Worm (Caenorhabditis elegans): Measurements from ENCODE around the gene ccch-3.

Gene ccch-3

DNA sequence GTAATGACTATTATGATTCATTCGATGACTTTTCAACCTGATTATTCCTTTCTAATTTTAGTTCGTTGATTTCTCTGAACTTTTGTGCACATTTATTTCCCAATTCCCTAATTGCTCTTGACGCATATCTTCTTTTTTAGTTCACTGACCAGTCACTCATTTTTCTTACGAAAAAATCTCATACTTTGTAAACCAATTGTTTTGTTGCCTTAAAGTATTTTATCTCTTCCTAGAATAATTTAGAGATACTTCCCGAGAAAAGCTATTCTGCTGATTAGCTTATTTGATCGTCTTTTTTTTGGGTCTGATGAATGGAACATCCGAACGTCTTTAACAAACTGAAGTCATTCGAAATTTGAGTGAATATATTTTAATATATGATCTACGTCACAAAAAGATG is 19.8 kb upstream of the ccch-3 start:
- TF ChIP-seq dsc-1 (tag; optimal IDR thresholded peaks at IDR 0.05) (peak; percentile 64), swsn-7 (tag; optimal IDR thresholded peaks at IDR 0.05) (no peak), pax-3 (tag; optimal IDR thresholded peaks at IDR 0.05) (no peak), hlh-4 (tag; optimal IDR thresholded peaks at IDR 0.05) (no peak), C04F5.9 (tag; optimal IDR thresholded peaks at IDR 0.05) (no peak), fkh-4 (tag; optimal IDR thresholded peaks at IDR 0.05; ENCODE audit: borderline replicate concordance) (no peak), ceh-8 (GFP tag; optimal IDR thresholded peaks at IDR 0.05) (peak; percentile 53)

DNA sequence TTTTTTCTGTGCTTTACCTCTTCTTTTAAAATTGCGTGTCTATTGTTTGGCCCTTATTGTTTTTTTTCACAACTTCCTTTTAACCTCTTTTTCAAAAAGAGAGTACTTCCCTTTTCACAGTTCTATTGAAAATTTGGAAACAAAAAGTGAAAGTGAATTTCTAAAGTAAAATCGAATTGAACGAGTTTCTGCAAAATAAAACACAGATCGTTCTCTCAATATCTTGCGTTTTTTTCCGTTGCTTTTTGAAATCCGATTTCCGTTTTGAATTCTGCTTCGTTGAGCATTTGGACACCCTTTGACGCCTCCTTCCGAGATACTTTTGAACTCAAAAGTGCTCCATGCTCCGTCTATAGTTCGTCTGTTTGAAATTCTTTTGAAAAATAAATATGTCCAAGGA is 16.8 kb upstream of the ccch-3 start:
- TF ChIP-seq fkh-10 (GFP tag; optimal IDR thresholded peaks at IDR 0.05) (peak; percentile 91), lir-3 (tag; optimal IDR thresholded peaks at IDR 0.05; ENCODE audit: poor library complexity) (no peak), lin-14 (GFP tag; optimal IDR thresholded peaks at IDR 0.05) (peak; percentile 26)

DNA sequence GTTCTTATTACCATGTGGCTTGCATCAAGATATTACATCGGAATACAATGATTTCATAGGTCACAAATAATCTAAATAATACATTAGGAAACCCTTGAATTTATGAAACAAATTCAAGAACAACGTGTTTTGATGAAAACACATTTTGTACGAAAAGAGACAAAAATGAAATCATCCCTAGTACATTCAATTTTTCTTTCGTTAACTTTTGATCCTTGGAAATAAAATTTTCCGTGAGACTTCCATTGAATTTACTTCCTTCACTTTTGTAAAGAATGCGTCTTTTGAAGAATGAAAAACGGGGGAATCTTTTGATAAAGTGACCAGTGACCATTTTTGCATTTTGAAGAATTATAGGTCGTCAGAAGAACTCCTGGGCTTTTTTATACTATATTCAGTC is 14.3 kb upstream of the ccch-3 start:
- TF ChIP-seq efl-1 (optimal IDR thresholded peaks at IDR 0.05) (no peak), efl-1 (GFP tag; optimal IDR thresholded peaks at IDR 0.05 in 1 of 2) (no peak), nhr-84 (tag; optimal IDR thresholded peaks at IDR 0.05) (no peak), fkh-10 (GFP tag; optimal IDR thresholded peaks at IDR 0.05) (peak; percentile 83), aly-2 (tag; optimal IDR thresholded peaks at IDR 0.05) (no peak), xbp-1 (tag; optimal IDR thresholded peaks at IDR 0.05) (no peak), hlh-17 (GFP tag; optimal IDR thresholded peaks at IDR 0.05; ENCODE audit: borderline replicate concordance) (no peak), C04F5.9 (tag; optimal IDR thresholded peaks at IDR 0.05) (no peak), ceh-82 (tag; optimal IDR thresholded peaks at IDR 0.05) (no peak), irx-1 (tag; optimal IDR thresholded peaks at IDR 0.05) (no peak), egl-27 (tag; optimal IDR thresholded peaks at IDR 0.05) (no peak), lin-14 (GFP tag; optimal IDR thresholded peaks at IDR 0.05) (peak; percentile 2), alr-1 (tag; optimal IDR thresholded peaks at IDR 0.05; ENCODE audit: borderline replicate concordance) (no peak)

DNA sequence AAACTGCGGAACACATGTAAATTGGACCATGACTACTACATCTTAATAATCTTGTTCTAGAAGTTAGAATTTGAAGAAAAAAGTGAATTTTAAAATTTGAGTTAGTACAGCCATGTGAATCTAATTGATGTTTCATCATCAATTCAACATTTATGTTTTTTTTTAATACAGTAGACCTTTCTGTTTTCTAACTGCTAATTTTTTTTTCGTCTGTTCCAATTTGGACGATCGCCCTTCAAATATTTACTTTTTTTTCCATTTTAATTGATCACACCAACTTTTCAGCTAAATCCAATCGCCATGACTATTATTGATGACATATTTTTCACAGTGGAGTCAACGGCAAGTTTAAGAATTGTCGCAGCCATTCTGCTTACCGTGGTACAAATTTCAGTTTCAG is 11.1 kb upstream of the ccch-3 start, which contains the start of gene srx-116:
TSS of gene srx-116 (plus strand) at position 301 of the 400 bp plus-strand sequence.
- no peak for TF ChIP-seq C04F5.9 (tag; optimal IDR thresholded peaks at IDR 0.05)
- TF ChIP-seq ceh-8 (GFP tag; optimal IDR thresholded peaks at IDR 0.05), result no peak
- no peak for TF ChIP-seq C16A3.4 (tag; optimal IDR thresholded peaks at IDR 0.05)
- no peak for TF ChIP-seq ceh-63 (GFP tag; optimal IDR thresholded peaks at IDR 0.05)
- no peak for TF ChIP-seq C34B4.2 (tag; optimal IDR thresholded peaks at IDR 0.05)
- TF ChIP-seq fkh-10 (GFP tag; optimal IDR thresholded peaks at IDR 0.05), result no peak
- TF ChIP-seq fkh-8 (tag; optimal IDR thresholded peaks at IDR 0.05), result no peak
- TF ChIP-seq nhr-11 (tag; optimal IDR thresholded peaks at IDR 0.05), result no peak
- TF ChIP-seq unc-130 (tag; optimal IDR thresholded peaks at IDR 0.05), result no peak
- TF ChIP-seq nhr-77 (tag; optimal IDR thresholded peaks at IDR 0.05), result no peak
- TF ChIP-seq mef-2 (tag; optimal IDR thresholded peaks at IDR 0.05), result no peak
- no peak for TF ChIP-seq lin-13 (GFP tag; optimal IDR thresholded peaks at IDR 0.05)
- no peak for TF ChIP-seq ceh-90 (tag; optimal IDR thresholded peaks at IDR 0.05)
- no peak for TF ChIP-seq nhr-90 (tag; optimal IDR thresholded peaks at IDR 0.05; ENCODE audit: poor library complexity)
- TF ChIP-seq snu-23 (GFP tag; optimal IDR thresholded peaks at IDR 0.05), result no peak
- no peak for TF ChIP-seq sptf-1 (tag; optimal IDR thresholded peaks at IDR 0.05)
- TF ChIP-seq grh-1 (GFP tag; IDR thresholded peaks at IDR 0.05), result no peak
- no peak for TF ChIP-seq lir-3 (tag; optimal IDR thresholded peaks at IDR 0.05; ENCODE audit: poor library complexity)

DNA sequence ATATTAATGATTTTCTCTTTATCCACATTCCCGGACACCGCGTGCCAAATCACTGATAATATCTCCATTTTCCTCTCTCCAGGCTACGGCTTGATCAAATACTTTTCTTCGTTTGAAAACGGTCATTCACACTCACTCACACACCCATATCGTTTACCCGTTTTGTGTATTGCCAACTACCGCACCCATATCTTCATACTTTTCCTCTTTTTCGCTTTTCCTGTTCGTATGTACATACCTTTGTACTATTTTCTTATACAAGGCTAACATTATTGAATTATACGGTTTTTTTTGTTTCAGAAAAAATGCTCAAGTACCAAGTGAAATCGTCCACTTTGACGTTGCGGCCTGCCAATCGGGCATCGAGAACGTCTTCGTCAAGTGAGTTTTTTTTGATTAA is 8.4 kb upstream of the ccch-3 start, which contains the start of gene W05B10.4:
TSS of gene W05B10.4 (plus strand) at position 301 of the 400 bp plus-strand sequence.
- TF ChIP-seq nhr-19 (GFP tag; conservative IDR thresholded peaks at IDR 0.05) (no peak), hlh-4 (tag; optimal IDR thresholded peaks at IDR 0.05) (no peak), blmp-1 (tag; optimal IDR thresholded peaks at IDR 0.05) (peak; percentile 5)
